Worm (Caenorhabditis elegans) whole organism, L3 larva: ENCODE measurements around the gene F20A1.6.
A peak's percentile ranks its signal among the peaks of the same experiment; 100 is the strongest.

Source experiments
- R02D3.7 ChIP-seq: fragments of 150-350 bp; optimal IDR thresholded peaks from 2 replicates; lab custom pipeline; 2014; ENCODE audit warnings: missing biosample characterization, missing genetic modification characterization
- ZK546.5 ChIP-seq: sonication (generic microtip); optimal IDR thresholded peaks from 2 replicates; lab custom pipeline; 2017; ENCODE audit warnings: missing biosample characterization, missing genetic modification characterization
- ceh-28 ChIP-seq: fragments of 150-350 bp; optimal IDR thresholded peaks from 2 replicates; lab custom pipeline; 2014; ENCODE audit warnings: missing biosample characterization, missing genetic modification reagents, missing genetic modification characterization
- ceh-82 ChIP-seq: fragments of 150-350 bp; optimal IDR thresholded peaks from 2 replicates; lab custom pipeline; 2014; ENCODE audit warnings: missing biosample characterization, missing genetic modification characterization
- ceh-9 ChIP-seq: sonication (generic microtip); optimal IDR thresholded peaks from 2 replicates; lab custom pipeline; 2018; ENCODE audit warnings: missing biosample characterization, missing genetic modification characterization
- daf-12 ChIP-seq: fragments of 150-350 bp; optimal IDR thresholded peaks from 2 replicates; lab custom pipeline; 2014; ENCODE audit warnings: missing biosample characterization, missing genetic modification reagents, missing genetic modification characterization
- egl-27 ChIP-seq: sonication (generic microtip); optimal IDR thresholded peaks from 4 replicates; lab custom pipeline; 2017; ENCODE audit warnings: missing biosample characterization, missing genetic modification reagents, missing genetic modification characterization
- egl-5 ChIP-seq: fragments of 150-350 bp; optimal IDR thresholded peaks from 2 replicates; lab custom pipeline; 2017; ENCODE audit warnings: missing biosample characterization, missing genetic modification reagents, missing genetic modification characterization, inconsistent platforms
- elt-1 ChIP-seq: fragments of 150-350 bp; optimal IDR thresholded peaks from 2 replicates; lab custom pipeline; 2014; ENCODE audit warnings: missing biosample characterization, missing genetic modification characterization
- elt-2 ChIP-seq: sonication (generic microtip); optimal IDR thresholded peaks from 2 replicates; lab custom pipeline; 2016; ENCODE audit warnings: missing genetic modification reagents, mild to moderate bottlenecking, missing genetic modification characterization, missing compliant biosample characterization
- elt-3 ChIP-seq, 3 experiments: fragments of 150-350 bp in 1 of 3; sonication (generic microtip) in 2 of 3; optimal IDR thresholded peaks; 2 replicates in 2 of 3; 4 replicates in 1 of 3; lab custom pipeline; 2014 to 2017; ENCODE audit warnings: missing biosample characterization in 3 of 3, missing genetic modification characterization in 3 of 3
- eor-1 ChIP-seq, 2 experiments: fragments of 150-350 bp; optimal IDR thresholded peaks; 2 replicates each; lab custom pipeline; 2014 to 2018; ENCODE audit warnings: missing biosample characterization in 2 of 2, missing genetic modification characterization in 2 of 2
- fkh-2 ChIP-seq: fragments of 150-350 bp; optimal IDR thresholded peaks from 2 replicates; lab custom pipeline; 2014; ENCODE audit warnings: missing biosample characterization, missing genetic modification reagents, missing genetic modification characterization
- fos-1 ChIP-seq: fragments of 150-350 bp; optimal IDR thresholded peaks from 2 replicates; lab custom pipeline; 2014; ENCODE audit warnings: missing biosample characterization, missing genetic modification characterization
- hmg-11 ChIP-seq: sonication (generic microtip); optimal IDR thresholded peaks from 2 replicates; lab custom pipeline; 2016; ENCODE audit warnings: missing genetic modification characterization, missing compliant biosample characterization
- jun-1 ChIP-seq: fragments of 150-350 bp; optimal IDR thresholded peaks from 2 replicates; lab custom pipeline; 2014; ENCODE audit warnings: missing biosample characterization, missing genetic modification reagents, missing genetic modification characterization
- lin-39 ChIP-seq: fragments of 150-350 bp; optimal IDR thresholded peaks from 2 replicates; lab custom pipeline; 2018; ENCODE audit warnings: missing biosample characterization, missing genetic modification reagents, missing genetic modification characterization
- mdl-1 ChIP-seq: fragments of 150-350 bp; optimal IDR thresholded peaks from 2 replicates; lab custom pipeline; 2014; ENCODE audit warnings: missing biosample characterization, missing genetic modification characterization
- mml-1 ChIP-seq: fragments of 150-350 bp; sonication (generic microtip); optimal IDR thresholded peaks from 3 replicates; lab custom pipeline; 2014; ENCODE audit warnings: missing biosample characterization, missing genetic modification characterization
- nfya-1 ChIP-seq: sonication (generic microtip); optimal IDR thresholded peaks from 2 replicates; lab custom pipeline; 2017; ENCODE audit warnings: missing genetic modification characterization, mild to moderate bottlenecking, missing compliant biosample characterization, antibody characterized with exemption, moderate library complexity; ENCODE audit not compliant: insufficient read depth
- nhr-11 ChIP-seq: fragments of 150-350 bp; optimal IDR thresholded peaks from 2 replicates; lab custom pipeline; 2014; ENCODE audit warnings: missing biosample characterization, missing genetic modification characterization
- nhr-12 ChIP-seq: fragments of 150-350 bp; optimal IDR thresholded peaks from 2 replicates; lab custom pipeline; 2014; ENCODE audit warnings: missing biosample characterization, missing genetic modification characterization
- nhr-23 ChIP-seq: fragments of 150-350 bp; optimal IDR thresholded peaks from 2 replicates; lab custom pipeline; 2014; ENCODE audit warnings: missing biosample characterization, missing genetic modification reagents, missing genetic modification characterization
- nhr-237 ChIP-seq: fragments of 150-350 bp; optimal IDR thresholded peaks from 2 replicates; lab custom pipeline; 2014; ENCODE audit warnings: missing biosample characterization, missing genetic modification characterization
- nhr-25 ChIP-seq: sonication (generic microtip); optimal IDR thresholded peaks from 2 replicates; lab custom pipeline; 2017; ENCODE audit warnings: missing biosample characterization, missing genetic modification characterization
- nhr-28 ChIP-seq: fragments of 150-350 bp; optimal IDR thresholded peaks from 2 replicates; lab custom pipeline; 2014; ENCODE audit warnings: missing biosample characterization, missing genetic modification characterization
- nhr-43 ChIP-seq: sonication (generic microtip); optimal IDR thresholded peaks from 2 replicates; lab custom pipeline; 2016; ENCODE audit warnings: mild to moderate bottlenecking, missing genetic modification characterization, missing compliant biosample characterization; ENCODE audit not compliant: poor library complexity, severe bottlenecking
- nhr-67 ChIP-seq: fragments of 150-350 bp; optimal IDR thresholded peaks from 2 replicates; lab custom pipeline; 2014; ENCODE audit warnings: missing biosample characterization, missing genetic modification characterization
- nhr-76 ChIP-seq: fragments of 150-350 bp; sonication (generic microtip); optimal IDR thresholded peaks from 5 replicates; lab custom pipeline; 2014; ENCODE audit warnings: missing biosample characterization, missing genetic modification characterization
- nhr-77 ChIP-seq: fragments of 150-350 bp; optimal IDR thresholded peaks from 2 replicates; lab custom pipeline; 2014; ENCODE audit warnings: missing biosample characterization, missing genetic modification characterization
- pha-4 ChIP-seq: fragments of 150-350 bp; optimal IDR thresholded peaks from 2 replicates; lab custom pipeline; 2014; ENCODE audit warnings: missing biosample characterization, missing genetic modification reagents, missing genetic modification characterization
- pqm-1 ChIP-seq: fragments of 150-350 bp; optimal IDR thresholded peaks from 2 replicates; lab custom pipeline; 2017; ENCODE audit warnings: missing biosample characterization, missing genetic modification characterization, inconsistent platforms
- skn-1 ChIP-seq: fragments of 150-350 bp; optimal IDR thresholded peaks from 2 replicates; lab custom pipeline; 2014; ENCODE audit warnings: missing biosample characterization, missing genetic modification characterization
- snpc-4 ChIP-seq: fragments of 150-350 bp; optimal IDR thresholded peaks from 2 replicates; lab custom pipeline; 2014; ENCODE audit warnings: missing biosample characterization, missing genetic modification characterization
- unc-39 ChIP-seq: sonication (generic microtip); optimal IDR thresholded peaks from 4 replicates; lab custom pipeline; 2017; ENCODE audit warnings: missing biosample characterization, missing genetic modification characterization
- unc-62 ChIP-seq: fragments of 150-350 bp; sonication (generic microtip); optimal IDR thresholded peaks from 4 replicates; lab custom pipeline; 2014; ENCODE audit warnings: missing biosample characterization, missing genetic modification reagents, missing genetic modification characterization
- ztf-4 ChIP-seq: fragments of 150-350 bp; optimal IDR thresholded peaks from 2 replicates; lab custom pipeline; 2014; ENCODE audit warnings: missing biosample characterization, missing genetic modification characterization

Gene F20A1.6

DNA sequence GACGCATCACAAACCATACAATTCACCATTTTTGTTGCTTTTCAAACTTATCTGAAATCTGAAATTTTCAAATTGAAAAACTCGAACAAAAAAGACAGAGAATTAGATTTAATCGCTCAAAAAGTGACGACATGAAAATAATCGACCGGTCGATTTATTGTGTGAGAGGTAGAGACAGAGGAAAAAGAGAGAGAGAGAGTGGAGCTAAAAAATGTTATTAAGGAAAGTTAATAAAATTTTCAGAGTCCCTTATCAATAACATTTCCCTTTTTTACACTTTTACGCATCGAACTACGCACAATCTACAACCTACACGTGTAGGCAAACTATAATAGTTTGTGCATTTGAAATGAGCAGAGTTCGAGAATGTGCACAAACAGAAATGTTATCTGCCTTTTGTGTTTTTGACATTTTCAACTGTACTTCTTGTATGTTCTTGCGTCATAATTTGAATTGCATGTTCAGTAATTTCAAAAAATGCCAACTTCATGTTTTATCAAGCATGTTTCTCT, 29.9 kb downstream of the F20A1.6 start, which contains the start of gene nhr-107:
nhr-107 (minus strand) TSS at position 51 of the 512 bp plus-strand sequence.
- TF ChIP-seq elt-2 (tag; lab: Kevin White, UChicago) (peak; percentile 70), mml-1 (tag; lab: Kevin White, UChicago) (no peak), pqm-1 (peak; percentile 33)

- no peak for TF ChIP-seq daf-12
- peak; percentile 43 for TF ChIP-seq nhr-23
- no peak for TF ChIP-seq mdl-1 (tag; lab: Kevin White, UChicago)
- no peak for TF ChIP-seq ceh-28 (tag; lab: Kevin White, UChicago)
- peak; percentile 89 for TF ChIP-seq pqm-1
- no peak for TF ChIP-seq fos-1
- TF ChIP-seq nhr-76 (tag; lab: Kevin White, UChicago): peak; percentile 82
- TF ChIP-seq nhr-43: peak; percentile 75
- no peak for TF ChIP-seq R02D3.7 (tag; lab: Kevin White, UChicago)
- TF ChIP-seq unc-39 (tag; lab: Kevin White, UChicago): no peak
- TF ChIP-seq pha-4: peak; percentile 37
- TF ChIP-seq elt-2 (tag; lab: Kevin White, UChicago): peak; percentile 78
- TF ChIP-seq jun-1 (tag; lab: Kevin White, UChicago): peak; percentile 59
- TF ChIP-seq nfya-1 (tag; lab: Kevin White, UChicago): peak; percentile 13
- TF ChIP-seq ceh-9 (tag; lab: Kevin White, UChicago): no peak
- peak; percentile 86 for TF ChIP-seq egl-27 (tag; lab: Kevin White, UChicago)
- TF ChIP-seq nhr-67 (tag; lab: Kevin White, UChicago): no peak
- TF ChIP-seq nhr-25 (tag; lab: Kevin White, UChicago): peak; percentile 74
- no peak for TF ChIP-seq mml-1 (tag; lab: Kevin White, UChicago)
- no peak for TF ChIP-seq snpc-4 (tag; lab: Kevin White, UChicago)
- TF ChIP-seq ceh-82 (tag; lab: Kevin White, UChicago): no peak
- no peak for TF ChIP-seq nhr-237 (tag; lab: Kevin White, UChicago)
These were observed 33.0 kb downstream of the F20A1.6 start for ce11 chrV:6993999-6994398.

ce11 chrV:6991771-6992170, 35.2 kb downstream of the F20A1.6 start, which contains the start of gene nhr-162:
TSS of gene nhr-162 (minus strand) at chrV:6991871.
- no peak for TF ChIP-seq egl-27 (tag; lab: Kevin White, UChicago)
- TF ChIP-seq ztf-4: no peak
- no peak for TF ChIP-seq daf-12
- no peak for TF ChIP-seq nhr-77 (tag; lab: Kevin White, UChicago)

- TF ChIP-seq elt-1 (tag; lab: Kevin White, UChicago): peak; percentile 56
- no peak for TF ChIP-seq skn-1
- TF ChIP-seq, all 47 proteins: peak for 1
These were observed 37.3 kb downstream of the F20A1.6 start, which contains the start of gene nhr-140 for ce11 chrV:6989626-6990138. TSS of gene nhr-140 (minus strand) at chrV:6989676.

DNA sequence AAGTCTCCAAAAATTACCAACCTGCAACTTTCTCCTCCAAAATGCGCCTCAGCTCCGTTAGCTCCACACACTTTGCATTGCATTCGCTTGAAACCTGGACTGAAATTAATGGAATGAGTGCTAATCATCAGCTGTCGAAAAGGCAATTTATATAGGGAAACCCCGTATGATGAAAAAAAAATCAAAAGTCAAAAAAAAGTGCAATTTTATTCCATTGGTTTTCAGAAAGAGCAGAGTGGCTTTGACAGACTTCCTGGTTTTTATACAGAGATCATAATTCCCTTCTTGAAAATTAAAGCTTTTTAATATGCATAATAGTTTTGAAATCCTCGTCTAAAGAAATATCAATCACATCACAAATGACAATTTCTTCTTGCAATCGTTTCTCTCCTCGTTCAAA, 39.3 kb downstream of the F20A1.6 start, which contains the start of gene nhr-139:
nhr-139 (minus strand) TSS at position 101 of the 400 bp plus-strand sequence.
- no peak for TF ChIP-seq nhr-67 (tag; lab: Kevin White, UChicago)
- no peak for TF ChIP-seq lin-39
- TF ChIP-seq elt-3 (tag; optimal IDR thresholded peaks at IDR 0.05; lab: Kevin White, UChicago): no peak
- no peak for TF ChIP-seq skn-1

ce11 chrV:6985943-6986342, 41.0 kb downstream of the F20A1.6 start, which contains the start of gene nhr-163:
TSS of gene nhr-163 (minus strand) at chrV:6986043.
- no peak for TF ChIP-seq nhr-28
- no peak for TF ChIP-seq fos-1
- TF ChIP-seq nhr-67 (tag; lab: Kevin White, UChicago): no peak
- no peak for TF ChIP-seq nfya-1 (tag; lab: Kevin White, UChicago)
- TF ChIP-seq nhr-25 (tag; lab: Kevin White, UChicago): no peak
- no peak for TF ChIP-seq snpc-4 (tag; lab: Kevin White, UChicago)
- TF ChIP-seq hmg-11: no peak
- no peak for TF ChIP-seq fkh-2 (tag; lab: Kevin White, UChicago)
- no peak for TF ChIP-seq elt-3 (tag; optimal IDR thresholded peaks at IDR 0.05; lab: Kevin White, UChicago)
- no peak for TF ChIP-seq nhr-76 (tag; lab: Kevin White, UChicago)
- TF ChIP-seq skn-1: no peak
- no peak for TF ChIP-seq nhr-12 (tag; lab: Kevin White, UChicago)
- no peak for TF ChIP-seq eor-1 (tag; optimal IDR thresholded peaks at IDR 0.05; lab: Kevin White, UChicago)
- no peak for TF ChIP-seq nhr-11 (tag; lab: Kevin White, UChicago)
- TF ChIP-seq egl-5: no peak
- TF ChIP-seq ZK546.5 (tag; lab: Kevin White, UChicago): no peak
- TF ChIP-seq unc-62 (GFP tag; lab: Kevin White, UChicago): no peak
